Worm (Caenorhabditis elegans) whole organism, L3 larva: Measurements from ENCODE around the gene aos-1.

Experiments
- lin-39 ChIP-seq: fragments of 150-350 bp; optimal IDR thresholded peaks from 2 replicates; lab custom pipeline; 2018; ENCODE audit warnings: missing biosample characterization, missing genetic modification reagents, missing genetic modification characterization
- nhr-28 ChIP-seq: fragments of 150-350 bp; optimal IDR thresholded peaks from 2 replicates; lab custom pipeline; 2014; ENCODE audit warnings: missing biosample characterization, missing genetic modification characterization
- skn-1 ChIP-seq: fragments of 150-350 bp; optimal IDR thresholded peaks from 2 replicates; lab custom pipeline; 2014; ENCODE audit warnings: missing biosample characterization, missing genetic modification characterization
- unc-39 ChIP-seq: sonication (generic microtip); optimal IDR thresholded peaks from 4 replicates; lab custom pipeline; 2017; ENCODE audit warnings: missing biosample characterization, missing genetic modification characterization
- ztf-11 ChIP-seq: fragments of 150-350 bp; optimal IDR thresholded peaks from 2 replicates; lab custom pipeline; 2014; ENCODE audit warnings: missing biosample characterization, missing genetic modification characterization

DNA sequence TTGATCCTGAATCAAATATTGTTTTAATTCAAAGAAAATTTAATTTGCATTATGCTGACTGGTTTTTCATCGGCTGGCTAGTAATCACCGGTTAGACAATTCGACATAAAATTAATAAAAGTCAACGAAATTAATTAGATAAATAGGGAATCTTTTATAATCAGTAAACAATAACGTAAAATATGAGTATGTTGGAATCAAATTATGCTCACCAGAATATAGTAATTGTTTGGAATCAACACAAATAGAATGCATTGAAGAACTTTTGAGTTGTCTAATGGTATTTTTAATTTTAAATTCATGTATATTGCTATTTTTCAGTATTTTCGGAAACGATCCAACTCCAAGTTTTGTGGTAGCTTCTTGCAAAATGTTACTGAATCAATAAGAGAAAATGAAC, 24.7 kb downstream of the aos-1 start, which contains the start of gene C08B6.2:
- TF ChIP-seq unc-39 (tag; lab: Kevin White, UChicago), result no peak
- no peak for TF ChIP-seq skn-1 (tag; lab: Kevin White, UChicago)
- TF ChIP-seq ztf-11 (tag; lab: Kevin White, UChicago), result no peak
- no peak for TF ChIP-seq lin-39 (tag; lab: Kevin White, UChicago)
- TF ChIP-seq nhr-28 (tag; lab: Kevin White, UChicago), result no peak
